Worm (Caenorhabditis elegans) whole organism, L3 larva: Measurements from ENCODE around the gene F18A11.2.

ENCODE experiments used
- mdl-1 ChIP-seq: fragments of 150-350 bp; optimal IDR thresholded peaks from 2 replicates; lab custom pipeline; 2014; ENCODE audit warnings: missing biosample characterization, missing genetic modification characterization
- mml-1 ChIP-seq: fragments of 150-350 bp; sonication (generic microtip); optimal IDR thresholded peaks from 3 replicates; lab custom pipeline; 2014; ENCODE audit warnings: missing biosample characterization, missing genetic modification characterization

- TF ChIP-seq mml-1 (tag; lab: Kevin White, UChicago) = no peak
- no peak for TF ChIP-seq mdl-1 (tag; lab: Kevin White, UChicago)
Observed at ce11 chrII:12995322-12995721, 36.2 kb upstream of the F18A11.2 start.
